Fruit fly (Drosophila melanogaster) whole organism, embryonic: Measurements from ENCODE around the gene CG15199.

Experiments used
- Antp ChIP-seq: fragments of 200-800 bp; sonication (Bioruptor generic); optimal IDR thresholded peaks from 3 replicates; lab custom pipeline; 2016; ENCODE audit warnings: missing biosample characterization, missing genetic modification characterization
- Atf-2 ChIP-seq: fragments of 200-800 bp; sonication (Bioruptor generic); optimal IDR thresholded peaks from 2 replicates; lab custom pipeline; 2016; ENCODE audit warnings: missing biosample characterization, missing genetic modification characterization
- CG13894 ChIP-seq: fragments of 200-800 bp; sonication (Bioruptor generic); optimal IDR thresholded peaks from 3 replicates; lab custom pipeline; 2018; ENCODE audit warnings: missing biosample characterization, mild to moderate bottlenecking, missing genetic modification characterization, moderate library complexity
- CG14441 ChIP-seq: fragments of 200-800 bp; sonication (Bioruptor generic); IDR thresholded peaks from 2 replicates; pipeline ENCODE4 v1.3.6; 2022; ENCODE audit warnings: missing biosample characterization, missing genetic modification characterization
- CG1529 ChIP-seq: fragments of 200-800 bp; sonication (Bioruptor generic); optimal IDR thresholded peaks from 3 replicates; lab custom pipeline; 2018; ENCODE audit warnings: missing biosample characterization, missing genetic modification characterization
- CG1832 ChIP-seq: fragments of 200-800 bp; sonication (Bioruptor generic); optimal IDR thresholded peaks from 2 replicates; lab custom pipeline; 2017; ENCODE audit warnings: missing biosample characterization, mild to moderate bottlenecking, missing genetic modification characterization, inconsistent platforms
- CG3281 ChIP-seq: fragments of 200-800 bp; sonication (Bioruptor generic); optimal IDR thresholded peaks from 3 replicates; lab custom pipeline; 2017; ENCODE audit warnings: missing biosample characterization, mild to moderate bottlenecking, missing genetic modification characterization
- CG34376 ChIP-seq: fragments of 200-800 bp; sonication (Bioruptor generic); optimal IDR thresholded peaks from 2 replicates; lab custom pipeline; 2018; ENCODE audit warnings: missing biosample characterization, mild to moderate bottlenecking, missing genetic modification characterization
- CG3838 ChIP-seq: fragments of 200-800 bp; sonication (Bioruptor generic); optimal IDR thresholded peaks from 3 replicates; lab custom pipeline; 2016; ENCODE audit warnings: missing biosample characterization, missing genetic modification characterization
- CG4820 ChIP-seq: fragments of 200-800 bp; sonication (Bioruptor generic); optimal IDR thresholded peaks from 3 replicates; lab custom pipeline; 2016; ENCODE audit warnings: missing biosample characterization, missing genetic modification characterization
- CG5245 ChIP-seq: fragments of 200-800 bp; sonication (Bioruptor generic); optimal IDR thresholded peaks from 3 replicates; lab custom pipeline; 2016; ENCODE audit warnings: missing biosample characterization, missing genetic modification characterization
- CG6254 ChIP-seq: fragments of 200-800 bp; sonication (Bioruptor generic); optimal IDR thresholded peaks from 3 replicates; lab custom pipeline; 2017; ENCODE audit warnings: mild to moderate bottlenecking, missing biosample characterization, missing genetic modification reagents, missing genetic modification characterization
- CG8281 ChIP-seq: fragments of 200-800 bp; sonication (Bioruptor generic); optimal IDR thresholded peaks from 2 replicates; lab custom pipeline; 2018; ENCODE audit warnings: missing biosample characterization, mild to moderate bottlenecking, missing genetic modification characterization, moderate library complexity
- CG9437 ChIP-seq: fragments of 200-800 bp; sonication (Bioruptor generic); optimal IDR thresholded peaks from 2 replicates; lab custom pipeline; 2018; ENCODE audit warnings: missing biosample characterization, mild to moderate bottlenecking, missing genetic modification characterization
- CTCF ChIP-seq: fragments of 200-800 bp; sonication (Bioruptor generic); optimal IDR thresholded peaks from 2 replicates; lab custom pipeline; 2017; ENCODE audit warnings: missing biosample characterization, mild to moderate bottlenecking, missing genetic modification characterization, moderate library complexity
- Fer1 ChIP-seq: fragments of 200-800 bp; sonication (Bioruptor generic); optimal IDR thresholded peaks from 2 replicates; lab custom pipeline; 2017; ENCODE audit warnings: missing biosample characterization, mild to moderate bottlenecking, missing genetic modification characterization
- Gsc ChIP-seq: fragments of 200-800 bp; sonication (Bioruptor generic); IDR thresholded peaks from 2 replicates; pipeline ENCODE4 v1.3.6; 2022; ENCODE audit warnings: missing biosample characterization, missing genetic modification characterization
- H2.0 ChIP-seq: fragments of 200-800 bp; sonication (Bioruptor generic); IDR thresholded peaks from 2 replicates; pipeline ENCODE4 v1.3.6; 2022; ENCODE audit warnings: missing biosample characterization, missing genetic modification characterization
- Hr3 ChIP-seq: fragments of 200-800 bp; sonication (Bioruptor generic); optimal IDR thresholded peaks from 3 replicates; lab custom pipeline; 2016; ENCODE audit warnings: missing biosample characterization, missing genetic modification characterization
- Lpt ChIP-seq: fragments of >200 bp; optimal IDR thresholded peaks from 2 replicates; lab custom pipeline; 2018; ENCODE audit warnings: missing biosample characterization, missing genetic modification characterization
- NFAT ChIP-seq: fragments of 200-800 bp; sonication (Bioruptor generic); IDR thresholded peaks from 2 replicates; pipeline ENCODE4 v1.3.6; 2022; ENCODE audit warnings: missing biosample characterization, missing genetic modification characterization
- NK7.1 ChIP-seq: fragments of 200-800 bp; sonication (Bioruptor generic); optimal IDR thresholded peaks from 3 replicates; lab custom pipeline; 2016; ENCODE audit warnings: missing biosample characterization, missing genetic modification characterization
- Nf-YA ChIP-seq: fragments of 200-800 bp; sonication (Bioruptor generic); IDR thresholded peaks from 2 replicates; pipeline ENCODE4 v1.3.6; 2022; ENCODE audit warnings: missing biosample characterization, missing genetic modification characterization
- PHDP ChIP-seq: fragments of 200-800 bp; sonication (Bioruptor generic); optimal IDR thresholded peaks from 3 replicates; lab custom pipeline; 2018; ENCODE audit warnings: missing biosample characterization, mild to moderate bottlenecking, missing genetic modification characterization, moderate library complexity
- Sin3A ChIP-seq: fragments of >200 bp; optimal IDR thresholded peaks from 2 replicates; lab custom pipeline; 2018
- Six4 ChIP-seq: fragments of 200-800 bp; sonication (Bioruptor generic); optimal IDR thresholded peaks from 2 replicates; lab custom pipeline; 2016; ENCODE audit warnings: missing biosample characterization, missing genetic modification characterization
- Stat92E ChIP-seq, 3 experiments: fragments of >200 bp in 2 of 3; fragments of 200-800 bp in 1 of 3; sonication (Bioruptor generic) in 1 of 3; optimal IDR thresholded peaks; 2 replicates each; lab custom pipeline; 2017 to 2019; ENCODE audit warnings: missing biosample characterization in 3 of 3, missing genetic modification characterization in 3 of 3, mild to moderate bottlenecking in 1 of 3, moderate library complexity in 1 of 3
- ase ChIP-seq: fragments of 200-800 bp; sonication (Bioruptor generic); IDR thresholded peaks from 3 replicates; pipeline ENCODE4 v1.3.6; 2022; ENCODE audit warnings: missing biosample characterization, missing genetic modification characterization
- bbx ChIP-seq: fragments of 200-800 bp; sonication (Bioruptor generic); IDR thresholded peaks from 2 replicates; pipeline ENCODE4 v1.3.6; 2022; ENCODE audit warnings: missing biosample characterization, missing genetic modification characterization; ENCODE audit not compliant: partially characterized antibody
- caup ChIP-seq: fragments of 200-800 bp; sonication (Bioruptor generic); optimal IDR thresholded peaks from 3 replicates; lab custom pipeline; 2017; ENCODE audit warnings: missing biosample characterization, mild to moderate bottlenecking, missing genetic modification characterization, moderate library complexity; ENCODE audit not compliant: severe bottlenecking
- chn ChIP-seq: fragments of 200-800 bp; sonication (Bioruptor generic); optimal IDR thresholded peaks from 2 replicates; lab custom pipeline; 2016; ENCODE audit warnings: missing biosample characterization, missing genetic modification characterization
- dan ChIP-seq: fragments of 200-800 bp; sonication (Bioruptor generic); IDR thresholded peaks from 2 replicates; pipeline ENCODE4 v1.3.6; 2022; ENCODE audit warnings: missing biosample characterization, missing genetic modification characterization
- dmrt99B ChIP-seq: fragments of 200-800 bp; sonication (Bioruptor generic); optimal IDR thresholded peaks from 2 replicates; lab custom pipeline; 2018; ENCODE audit warnings: missing biosample characterization, mild to moderate bottlenecking, missing genetic modification characterization, moderate library complexity
- dysf ChIP-seq: fragments of 200-800 bp; sonication (Bioruptor generic); IDR thresholded peaks from 3 replicates; pipeline ENCODE4 v1.3.6; 2022; ENCODE audit warnings: missing biosample characterization, missing genetic modification characterization
- esg ChIP-seq: fragments of 200-800 bp; sonication (Bioruptor generic); conservative IDR thresholded peaks from 2 replicates; pipeline ENCODE4 v1.3.6; 2022; ENCODE audit warnings: missing biosample characterization, missing genetic modification characterization
- gfzf ChIP-seq: fragments of 200-800 bp; sonication (Bioruptor generic); optimal IDR thresholded peaks from 2 replicates; lab custom pipeline; 2016; ENCODE audit warnings: missing biosample characterization, mild to moderate bottlenecking, missing genetic modification characterization, moderate library complexity
- h ChIP-seq: fragments of >200 bp; optimal IDR thresholded peaks from 2 replicates; lab custom pipeline; 2017
- hbn ChIP-seq: fragments of 200-800 bp; sonication (Bioruptor generic); IDR thresholded peaks from 2 replicates; pipeline ENCODE4 v1.3.6; 2022; ENCODE audit warnings: missing biosample characterization, missing genetic modification characterization; ENCODE audit not compliant: partially characterized antibody
- jumu ChIP-seq: fragments of 200-800 bp; sonication (Bioruptor generic); optimal IDR thresholded peaks from 3 replicates; lab custom pipeline; 2016; ENCODE audit warnings: missing biosample characterization, missing genetic modification characterization
- lov ChIP-seq, 2 experiments: fragments of 200-800 bp in 1 of 2; fragments of >200 bp in 1 of 2; sonication (Bioruptor generic) in 1 of 2; IDR thresholded peaks in 1 of 2; optimal IDR thresholded peaks in 1 of 2; 2 replicates in 1 of 2; 3 replicates in 1 of 2; pipeline versions ENCODE4 v1.3.6 to Lab custom; 2017 to 2022; ENCODE audit warnings: missing biosample characterization in 1 of 2, missing genetic modification characterization in 1 of 2
- nerfin-2 ChIP-seq: fragments of 200-800 bp; sonication (Bioruptor generic); IDR thresholded peaks from 2 replicates; pipeline ENCODE4 v1.3.6; 2022; ENCODE audit warnings: missing biosample characterization, missing genetic modification characterization; ENCODE audit not compliant: partially characterized antibody
- otp ChIP-seq: fragments of 200-800 bp; sonication (Bioruptor generic); IDR thresholded peaks from 3 replicates; pipeline ENCODE4, ENCODE4 v1.3.6; 2022; ENCODE audit warnings: missing biosample characterization, missing genetic modification characterization
- pzg ChIP-seq: fragments of 200-800 bp; sonication (Bioruptor generic); optimal IDR thresholded peaks from 3 replicates; lab custom pipeline; 2018; ENCODE audit warnings: missing biosample characterization, mild to moderate bottlenecking, missing genetic modification characterization, moderate library complexity
- run ChIP-seq: fragments of 200-800 bp; sonication (Bioruptor generic); optimal IDR thresholded peaks from 3 replicates; lab custom pipeline; 2018; ENCODE audit warnings: missing biosample characterization, mild to moderate bottlenecking, missing genetic modification characterization
- sens ChIP-seq: fragments of 200-800 bp; sonication (Bioruptor generic); peaks from one replicate; lab custom pipeline; 2016; ENCODE audit warnings: missing biosample characterization, missing genetic modification characterization
- stwl ChIP-seq: fragments of 200-800 bp; sonication (Bioruptor generic); optimal IDR thresholded peaks from 3 replicates; lab custom pipeline; 2018; ENCODE audit warnings: missing biosample characterization, mild to moderate bottlenecking, missing genetic modification characterization, moderate library complexity
- tin ChIP-seq: fragments of 200-800 bp; sonication (Bioruptor generic); optimal IDR thresholded peaks from 3 replicates; lab custom pipeline; 2016; ENCODE audit warnings: missing biosample characterization, missing genetic modification characterization
- twi ChIP-seq: fragments of 200-800 bp; optimal IDR thresholded peaks from 2 replicates; lab custom pipeline; 2019; ENCODE audit warnings: missing biosample characterization, mild to moderate bottlenecking, missing genetic modification characterization, moderate library complexity
- vfl ChIP-seq: fragments of 200-800 bp; sonication (Bioruptor generic); optimal IDR thresholded peaks from 2 replicates; lab custom pipeline; 2016; ENCODE audit warnings: missing biosample characterization, missing genetic modification characterization
- zen2 ChIP-seq: fragments of 200-800 bp; sonication (Bioruptor generic); IDR thresholded peaks from 3 replicates; pipeline ENCODE4 v1.3.6; 2022; ENCODE audit warnings: missing biosample characterization, missing genetic modification characterization; ENCODE audit not compliant: partially characterized antibody

Gene CG15199

dm6 chrX:11136587-11137512, 4.8 kb downstream of the CG15199 start, which contains the start of gene Klp10A (continued):
- TF ChIP-seq tin (GFP tag; lab: Kevin White, UChicago) (no peak), ase (no peak), zen2 (GFP tag; lab: Robert Waterston, UW) (no peak), Hr3 (GFP tag; lab: Kevin White, UChicago) (no peak), pzg (GFP tag; lab: Kevin White, UChicago) (peak; percentile 24), twi (tag; lab: Kevin White, UChicago) (no peak), CG1529 (no peak), jumu (GFP tag; lab: Kevin White, UChicago) (peak; percentile 3), Six4 (no peak), CG34376 (GFP tag; lab: Kevin White, UChicago) (no peak), Stat92E (GFP tag; optimal IDR thresholded peaks at IDR 0.05; lab: Kevin White, UChicago) (no peak), CG13894 (tag; lab: Kevin White, UChicago) (no peak), Atf-2 (GFP tag; lab: Kevin White, UChicago) (no peak), Nf-YA (GFP tag; lab: Robert Waterston, UW) (no peak), CTCF (GFP tag; lab: Kevin White, UChicago) (no peak), CG6254 (GFP tag; lab: Kevin White, UChicago) (no peak), NK7.1 (GFP tag; lab: Kevin White, UChicago) (no peak), hbn (no peak), H2.0 (no peak), gfzf (no peak), dysf (GFP tag; lab: Robert Waterston, UW) (no peak), dmrt99B (tag; lab: Kevin White, UChicago) (no peak), nerfin-2 (GFP tag; lab: Robert Waterston, UW) (no peak), sens (no peak), h (lab: Kevin White, UChicago) (no peak), CG5245 (no peak), CG9437 (GFP tag; lab: Kevin White, UChicago) (peak; percentile 3), stwl (no peak), CG4820 (GFP tag; lab: Kevin White, UChicago) (no peak), chn (no peak), otp (GFP tag; lab: Robert Waterston, UW) (no peak), lov (optimal IDR thresholded peaks at IDR 0.05; lab: Kevin White, UChicago) (no peak), lov (GFP tag; IDR thresholded peaks at IDR 0.05; lab: Robert Waterston, UW) (no peak), dan (GFP tag; lab: Robert Waterston, UW) (no peak), NFAT (GFP tag; lab: Robert Waterston, UW) (no peak), Sin3A (lab: Kevin White, UChicago) (no peak), Gsc (GFP tag; lab: Robert Waterston, UW) (no peak), CG1832 (GFP tag; lab: Kevin White, UChicago) (no peak), PHDP (tag; lab: Kevin White, UChicago) (no peak), bbx (GFP tag; lab: Robert Waterston, UW) (no peak), Antp (GFP tag; lab: Kevin White, UChicago) (peak; percentile 14), Fer1 (GFP tag; lab: Kevin White, UChicago) (no peak), CG3838 (no peak), vfl (GFP tag; lab: Kevin White, UChicago) (no peak), caup (GFP tag; lab: Kevin White, UChicago) (peak; percentile 45), Lpt (GFP tag; lab: Kevin White, UChicago) (no peak), CG14441 (no peak), CG8281 (tag; lab: Kevin White, UChicago) (no peak), CG3281 (GFP tag; lab: Kevin White, UChicago) (peak; percentile 20), esg (no peak), run (tag; lab: Kevin White, UChicago) (no peak)
